Worm (Caenorhabditis elegans) whole organism, L1 larva: ENCODE data around the gene nhr-179.

ENCODE experiments used
- C34B4.2 ChIP-seq: sonication (generic microtip); optimal IDR thresholded peaks from 2 replicates; lab custom pipeline; 2017; ENCODE audit warnings: mild to moderate bottlenecking, missing genetic modification characterization, missing compliant biosample characterization
- Y116A8C.19 ChIP-seq: sonication (generic microtip); optimal IDR thresholded peaks from 2 replicates; lab custom pipeline; 2016; ENCODE audit warnings: missing compliant biosample characterization, missing genetic modification characterization, borderline replicate concordance
- ceh-63 ChIP-seq: fragments of 200-800 bp; sonication (Bioruptor generic); optimal IDR thresholded peaks from 2 replicates; lab custom pipeline; 2018; ENCODE audit warnings: mild to moderate bottlenecking, missing genetic modification characterization, missing compliant biosample characterization
- ceh-82 ChIP-seq, 3 experiments: fragments of 150-350 bp in 1 of 3; sonication (generic microtip) in 2 of 3; optimal IDR thresholded peaks; 2 replicates each; lab custom pipeline; 2014 to 2017; ENCODE audit warnings: missing biosample characterization in 3 of 3, missing genetic modification characterization in 3 of 3
- ceh-88 ChIP-seq: fragments of 200-800 bp; sonication (Bioruptor generic); IDR thresholded peaks from 2 replicates; pipeline ENCODE4 v1.3.6; 2022; ENCODE audit warnings: missing genetic modification characterization, missing compliant biosample characterization
- dsc-1 ChIP-seq: sonication (generic microtip); optimal IDR thresholded peaks from 2 replicates; lab custom pipeline; 2016; ENCODE audit warnings: mild to moderate bottlenecking, missing genetic modification characterization, missing compliant biosample characterization
- efl-1 ChIP-seq, 4 experiments: fragments of 150-350 bp; optimal IDR thresholded peaks in 3 of 4; peaks in 1 of 4; 1 replicate in 1 of 4; 2 replicates in 3 of 4; lab custom pipeline; 2014; ENCODE audit warnings: missing biosample characterization in 2 of 4, missing genetic modification characterization in 2 of 4, missing genetic modification reagents in 2 of 4
- egl-13 ChIP-seq: sonication (generic microtip); optimal IDR thresholded peaks from 2 replicates; lab custom pipeline; 2016; ENCODE audit warnings: missing genotype, missing genetic modification reagents, missing genetic modification characterization, missing compliant biosample characterization
- egl-27 ChIP-seq, 2 experiments: fragments of 150-350 bp in 1 of 2; sonication (generic microtip); optimal IDR thresholded peaks; 3 replicates each; lab custom pipeline; 2017 to 2018; ENCODE audit warnings: missing biosample characterization in 2 of 2, missing genetic modification characterization in 2 of 2, missing genetic modification reagents in 2 of 2
- elt-2 ChIP-seq: sonication (generic microtip); optimal IDR thresholded peaks from 2 replicates; lab custom pipeline; 2016; ENCODE audit warnings: missing genetic modification characterization, mild to moderate bottlenecking, inconsistent platforms, missing compliant biosample characterization, missing genetic modification reagents
- fkh-10 ChIP-seq: sonication (generic microtip); optimal IDR thresholded peaks from 2 replicates; lab custom pipeline; 2017; ENCODE audit warnings: missing biosample characterization, missing genetic modification reagents, missing genetic modification characterization
- fkh-4 ChIP-seq: sonication (generic microtip); optimal IDR thresholded peaks from 2 replicates; lab custom pipeline; 2016; ENCODE audit warnings: missing compliant biosample characterization, missing genetic modification characterization, borderline replicate concordance
- fkh-8 ChIP-seq: sonication (generic microtip); optimal IDR thresholded peaks from 2 replicates; lab custom pipeline; 2016; ENCODE audit warnings: mild to moderate bottlenecking, missing genetic modification characterization, missing compliant biosample characterization
- hlh-17 ChIP-seq: fragments of 200-800 bp; sonication (Bioruptor generic); optimal IDR thresholded peaks from 2 replicates; lab custom pipeline; 2018; ENCODE audit warnings: missing genetic modification characterization, mild to moderate bottlenecking, missing compliant biosample characterization, moderate library complexity, borderline replicate concordance
- hlh-4 ChIP-seq: sonication (generic microtip); optimal IDR thresholded peaks from 2 replicates; lab custom pipeline; 2016; ENCODE audit warnings: mild to moderate bottlenecking, missing genetic modification characterization, missing compliant biosample characterization
- hpl-2 ChIP-seq: fragments of 150-350 bp; optimal IDR thresholded peaks from 2 replicates; lab custom pipeline; 2014; ENCODE audit warnings: missing biosample characterization, missing genetic modification reagents, missing genetic modification characterization
- isw-1 ChIP-seq: fragments of 200-800 bp; sonication (Bioruptor generic); IDR thresholded peaks from 2 replicates; pipeline ENCODE4 v1.3.6; 2022; ENCODE audit warnings: missing genetic modification characterization, missing compliant biosample characterization
- lin-13 ChIP-seq: fragments of 150-350 bp; optimal IDR thresholded peaks from 2 replicates; lab custom pipeline; 2014; ENCODE audit warnings: missing biosample characterization, missing genetic modification reagents, missing genetic modification characterization
- lin-14 ChIP-seq: fragments of 200-800 bp; sonication (Bioruptor generic); optimal IDR thresholded peaks from 2 replicates; lab custom pipeline; 2018; ENCODE audit warnings: mild to moderate bottlenecking, missing genetic modification characterization, moderate library complexity, missing compliant biosample characterization
- lin-35 ChIP-seq, 2 experiments: fragments of 150-350 bp; optimal IDR thresholded peaks; 2 replicates each; lab custom pipeline; 2014; ENCODE audit warnings: missing biosample characterization in 2 of 2, missing genetic modification characterization in 2 of 2, missing genetic modification reagents in 2 of 2
- lin-39 ChIP-seq: fragments of 150-350 bp; optimal IDR thresholded peaks from 2 replicates; lab custom pipeline; 2014; ENCODE audit warnings: missing biosample characterization, missing genetic modification reagents, missing genetic modification characterization
- lsy-2 ChIP-seq, 2 experiments: fragments of 150-350 bp; optimal IDR thresholded peaks; 2 replicates each; lab custom pipeline; 2014; ENCODE audit warnings: missing biosample characterization in 2 of 2, missing genetic modification characterization in 2 of 2
- mab-9 ChIP-seq: fragments of 200-800 bp; sonication (Bioruptor generic); IDR thresholded peaks from 2 replicates; pipeline ENCODE4 v1.3.6; 2022; ENCODE audit warnings: missing genetic modification reagents, missing genetic modification characterization, missing compliant biosample characterization
- mdl-1 ChIP-seq, 2 experiments: fragments of 150-350 bp; optimal IDR thresholded peaks; 2 replicates each; lab custom pipeline; 2014 to 2017; ENCODE audit warnings: missing biosample characterization in 2 of 2, missing genetic modification characterization in 2 of 2, inconsistent platforms in 1 of 2
- nhr-12 ChIP-seq: sonication (generic microtip); optimal IDR thresholded peaks from 2 replicates; lab custom pipeline; 2017; ENCODE audit warnings: missing biosample characterization, missing genetic modification characterization
- nhr-19 ChIP-seq: fragments of 200-800 bp; sonication (Bioruptor generic); conservative IDR thresholded peaks from 2 replicates; pipeline ENCODE4 v1.3.6; 2022; ENCODE audit warnings: missing genetic modification characterization, missing compliant biosample characterization
- nhr-237 ChIP-seq: fragments of 150-350 bp; optimal IDR thresholded peaks from 2 replicates; lab custom pipeline; 2014; ENCODE audit warnings: missing biosample characterization, missing genetic modification characterization
- nhr-28 ChIP-seq: fragments of 150-350 bp; optimal IDR thresholded peaks from 2 replicates; lab custom pipeline; 2014; ENCODE audit warnings: missing biosample characterization, missing genetic modification characterization
- nhr-77 ChIP-seq: fragments of 150-350 bp; optimal IDR thresholded peaks from 2 replicates; lab custom pipeline; 2014; ENCODE audit warnings: missing biosample characterization, missing genetic modification characterization
- nhr-84 ChIP-seq: sonication (generic microtip); optimal IDR thresholded peaks from 2 replicates; lab custom pipeline; 2017; ENCODE audit warnings: missing biosample characterization, missing genetic modification characterization
- nhr-90 ChIP-seq: sonication (generic microtip); optimal IDR thresholded peaks from 2 replicates; lab custom pipeline; 2016; ENCODE audit warnings: mild to moderate bottlenecking, missing genetic modification characterization, missing compliant biosample characterization; ENCODE audit not compliant: poor library complexity
- pag-3 ChIP-seq: sonication (generic microtip); optimal IDR thresholded peaks from 2 replicates; lab custom pipeline; 2017; ENCODE audit warnings: missing genetic modification characterization, mild to moderate bottlenecking, missing compliant biosample characterization, antibody characterized with exemption, borderline replicate concordance; ENCODE audit not compliant: insufficient read depth
- pqm-1 ChIP-seq: sonication (generic microtip); optimal IDR thresholded peaks from 3 replicates; lab custom pipeline; 2017; ENCODE audit warnings: missing biosample characterization, missing genetic modification characterization
- skn-1 ChIP-seq: fragments of 150-350 bp; optimal IDR thresholded peaks from 2 replicates; lab custom pipeline; 2014; ENCODE audit warnings: missing biosample characterization, missing genetic modification characterization
- snu-23 ChIP-seq: sonication (generic microtip); optimal IDR thresholded peaks from 2 replicates; lab custom pipeline; 2016; ENCODE audit warnings: missing genetic modification characterization, missing compliant biosample characterization
- sox-4 ChIP-seq: sonication (generic microtip); optimal IDR thresholded peaks from 2 replicates; lab custom pipeline; 2016; ENCODE audit warnings: missing genetic modification characterization, missing compliant biosample characterization
- sptf-1 ChIP-seq: fragments of 150-350 bp; optimal IDR thresholded peaks from 2 replicates; lab custom pipeline; 2014; ENCODE audit warnings: missing biosample characterization, missing genetic modification characterization
- sup-37 ChIP-seq: fragments of 200-800 bp; sonication (Bioruptor generic); optimal IDR thresholded peaks from 2 replicates; lab custom pipeline; 2018; ENCODE audit warnings: mild to moderate bottlenecking, missing genetic modification characterization, missing compliant biosample characterization
- swsn-7 ChIP-seq: sonication (generic microtip); optimal IDR thresholded peaks from 2 replicates; lab custom pipeline; 2016; ENCODE audit warnings: missing genetic modification characterization, missing compliant biosample characterization
- tlp-1 ChIP-seq: fragments of 150-350 bp; optimal IDR thresholded peaks from 2 replicates; lab custom pipeline; 2014; ENCODE audit warnings: missing biosample characterization, missing genetic modification characterization
- unc-30 ChIP-seq: sonication (generic microtip); optimal IDR thresholded peaks from 2 replicates; lab custom pipeline; 2017; ENCODE audit warnings: missing biosample characterization, missing genetic modification characterization
- unc-62 ChIP-seq: fragments of 150-350 bp; optimal IDR thresholded peaks from 2 replicates; lab custom pipeline; 2014; ENCODE audit warnings: missing biosample characterization, missing genetic modification reagents, missing genetic modification characterization
- unc-86 ChIP-seq: sonication (generic microtip); optimal IDR thresholded peaks from 2 replicates; lab custom pipeline; 2016; ENCODE audit warnings: missing genetic modification characterization, missing compliant biosample characterization
- vab-15 ChIP-seq: sonication (generic microtip); optimal IDR thresholded peaks from 2 replicates; lab custom pipeline; 2017; ENCODE audit warnings: missing genotype, mild to moderate bottlenecking, missing genetic modification characterization, missing compliant biosample characterization
- zag-1 ChIP-seq: fragments of 150-350 bp; optimal IDR thresholded peaks from 2 replicates; lab custom pipeline; 2014; ENCODE audit warnings: missing biosample characterization, missing genetic modification characterization

Gene nhr-179

ce11 chrV:1642199-1642598 lies 23.5 kb upstream of the nhr-179 start, which contains the start of gene Y46H3D.1:
Gene Y46H3D.1, plus strand, starts transcription at chrV:1642499.
- TF ChIP-seq fkh-8 = no peak
- TF ChIP-seq lin-35 (GFP tag; optimal IDR thresholded peaks at IDR 0.05; lab: Kevin White, UChicago) = no peak
- no peak for TF ChIP-seq zag-1 (tag; lab: Kevin White, UChicago)
- TF ChIP-seq pag-3 (tag; lab: Kevin White, UChicago) = no peak
- TF ChIP-seq ceh-82 (tag; optimal IDR thresholded peaks at IDR 0.05; lab: Kevin White, UChicago) = no peak
- no peak for TF ChIP-seq nhr-28 (tag; lab: Kevin White, UChicago)
- no peak for TF ChIP-seq fkh-10 (GFP tag; lab: Kevin White, UChicago)
- no peak for TF ChIP-seq nhr-77
- no peak for TF ChIP-seq hlh-4 (tag; lab: Kevin White, UChicago)
- TF ChIP-seq sup-37 (GFP tag; lab: Kevin White, UChicago) = no peak
- no peak for TF ChIP-seq nhr-90 (tag; lab: Kevin White, UChicago)
- no peak for TF ChIP-seq nhr-237 (tag; lab: Kevin White, UChicago)
- TF ChIP-seq snu-23 (GFP tag; lab: Kevin White, UChicago) = no peak
- TF ChIP-seq sox-4 = no peak

- TF ChIP-seq unc-62 = no peak
- TF ChIP-seq mdl-1 (tag; optimal IDR thresholded peaks at IDR 0.05; lab: Kevin White, UChicago) = no peak
- TF ChIP-seq Y116A8C.19 (tag; lab: Kevin White, UChicago) = no peak
- TF ChIP-seq sox-4 = no peak
- TF ChIP-seq hlh-17 (GFP tag; lab: Kevin White, UChicago) = no peak
- TF ChIP-seq swsn-7 (tag; lab: Kevin White, UChicago) = no peak
- TF ChIP-seq sptf-1 = no peak
- no peak for TF ChIP-seq unc-30 (tag; lab: Kevin White, UChicago)
- no peak for TF ChIP-seq lin-14 (GFP tag; lab: Kevin White, UChicago)
- TF ChIP-seq efl-1 (optimal IDR thresholded peaks at IDR 0.05; lab: Kevin White, UChicago) = no peak
- TF ChIP-seq efl-1 (GFP tag; optimal IDR thresholded peaks at IDR 0.05 in 1 of 2; lab: Kevin White, UChicago) = no peak
- TF ChIP-seq mab-9 (GFP tag; lab: Robert Waterston, UW) = no peak
- no peak for TF ChIP-seq lsy-2 (tag; optimal IDR thresholded peaks at IDR 0.05; lab: Kevin White, UChicago)
- no peak for TF ChIP-seq lin-13
- TF ChIP-seq fkh-4 (tag; lab: Kevin White, UChicago) = no peak
- TF ChIP-seq isw-1 (GFP tag; lab: Robert Waterston, UW) = no peak
- no peak for TF ChIP-seq vab-15 (tag; lab: Kevin White, UChicago)
- no peak for TF ChIP-seq nhr-12
- no peak for TF ChIP-seq egl-27 (tag; optimal IDR thresholded peaks at IDR 0.05; lab: Kevin White, UChicago)
- TF ChIP-seq fkh-10 (GFP tag; lab: Kevin White, UChicago) = no peak
- TF ChIP-seq ceh-63 (GFP tag; lab: Kevin White, UChicago) = no peak
Measured at ce11 chrV:1640008-1640407, 21.3 kb upstream of the nhr-179 start, which contains the start of gene str-221. Gene str-221, plus strand, starts transcription at chrV:1640308.

DNA sequence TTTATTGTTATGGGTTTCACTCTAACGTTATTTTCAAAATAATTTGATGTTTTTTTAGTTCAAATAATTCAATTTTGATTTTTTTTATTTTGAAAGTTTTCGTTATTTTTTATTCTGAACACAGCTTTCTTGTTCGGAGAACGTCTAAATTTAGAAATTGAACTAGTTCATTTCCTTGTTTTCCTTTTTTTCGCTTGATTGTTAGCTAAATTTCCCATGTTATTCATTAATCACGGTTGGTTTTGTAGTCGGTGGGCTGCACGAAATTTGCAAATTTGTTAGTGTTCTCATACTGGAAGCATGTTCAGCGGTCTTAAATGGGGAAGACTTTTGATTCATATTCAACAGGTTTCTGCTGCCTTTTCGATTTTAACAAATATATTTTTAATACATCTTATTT lies 17.2 kb upstream of the nhr-179 start, which contains the start of gene str-222:
TSS of gene str-222 (plus strand) at position 301 of the 400 bp plus-strand sequence.
- TF ChIP-seq skn-1 (tag; lab: Kevin White, UChicago) = no peak
- TF ChIP-seq ceh-88 (GFP tag; lab: Robert Waterston, UW) = no peak
- TF ChIP-seq tlp-1 (tag; lab: Kevin White, UChicago) = no peak
- no peak for TF ChIP-seq nhr-84 (tag; lab: Kevin White, UChicago)
- TF ChIP-seq egl-13 (tag; lab: Kevin White, UChicago) = no peak
- TF ChIP-seq unc-86 (tag; lab: Kevin White, UChicago) = no peak
- no peak for TF ChIP-seq fkh-8
- TF ChIP-seq C34B4.2 (tag; lab: Kevin White, UChicago) = no peak
- no peak for TF ChIP-seq egl-27 (tag; optimal IDR thresholded peaks at IDR 0.05; lab: Kevin White, UChicago)
- no peak for TF ChIP-seq pqm-1
- no peak for TF ChIP-seq fkh-10 (GFP tag; lab: Kevin White, UChicago)
- TF ChIP-seq lin-39 (tag; lab: Kevin White, UChicago) = no peak
- no peak for TF ChIP-seq elt-2 (tag; lab: Kevin White, UChicago)
- no peak for TF ChIP-seq vab-15 (tag; lab: Kevin White, UChicago)
- no peak for TF ChIP-seq lin-13
- no peak for TF ChIP-seq nhr-19
- TF ChIP-seq nhr-237 (tag; lab: Kevin White, UChicago) = no peak
- no peak for TF ChIP-seq dsc-1 (tag; lab: Kevin White, UChicago)
- TF ChIP-seq pag-3 (tag; lab: Kevin White, UChicago) = no peak
- no peak for TF ChIP-seq hpl-2 (GFP tag; lab: Kevin White, UChicago)
